Fruit fly (Drosophila melanogaster): ENCODE data around the gene Nt5a.
A peak's percentile ranks its signal among the peaks of the same experiment; 100 is the strongest.

The Nt5a gene

dm6 chr3L:1349397-1349796, 42.2 kb upstream of the Nt5a start (continued):
- TF ChIP-seq lov (optimal IDR thresholded peaks at IDR 0.05) (no peak), lov (GFP tag; IDR thresholded peaks at IDR 0.05) (no peak), CG4424 (GFP tag; optimal IDR thresholded peaks at IDR 0.05) (no peak), ems (GFP tag; optimal IDR thresholded peaks at IDR 0.05) (no peak), CG15514 (GFP tag; optimal IDR thresholded peaks at IDR 0.05) (peak; percentile 15), CG8290 (GFP tag; optimal IDR thresholded peaks at IDR 0.05) (no peak), CG8290 (tag; optimal IDR thresholded peaks at IDR 0.05) (no peak), tio (GFP tag; optimal IDR thresholded peaks at IDR 0.05) (no peak), Med (GFP tag) (peak; percentile 64), crp (GFP tag; optimal IDR thresholded peaks at IDR 0.05) (no peak), CG12659 (GFP tag; optimal IDR thresholded peaks at IDR 0.05) (no peak), exex (tag; optimal IDR thresholded peaks at IDR 0.05) (no peak), zen (tag; optimal IDR thresholded peaks at IDR 0.05) (no peak), CG7786 (GFP tag; optimal IDR thresholded peaks at IDR 0.05) (no peak), CG33213 (GFP tag; optimal IDR thresholded peaks at IDR 0.05) (no peak), Dbx (GFP tag; IDR thresholded peaks at IDR 0.05) (no peak), shn (GFP tag; optimal IDR thresholded peaks at IDR 0.05) (no peak), CG6683 (GFP tag; optimal IDR thresholded peaks at IDR 0.05) (no peak), CG1529 (GFP tag; optimal IDR thresholded peaks at IDR 0.05) (no peak), Stat92E (GFP tag; optimal IDR thresholded peaks at IDR 0.05) (peak in 1 of 3 experiments; percentile 84), CG9876 (GFP tag; optimal IDR thresholded peaks at IDR 0.05) (no peak), gfzf (GFP tag; optimal IDR thresholded peaks at IDR 0.05) (no peak), CG31441 (GFP tag; IDR thresholded peaks at IDR 0.05) (no peak), Bteb2 (GFP tag; optimal IDR thresholded peaks at IDR 0.05) (no peak), HmgZ (tag; optimal IDR thresholded peaks at IDR 0.05) (no peak), CG4360 (GFP tag; IDR thresholded peaks at IDR 0.05) (no peak), ase (GFP tag; IDR thresholded peaks at IDR 0.05) (0 out of 3 replicates have a peak, but pooled peaks have one; percentile 2), CG12219 (GFP tag; optimal IDR thresholded peaks at IDR 0.05) (no peak), CG8924 (tag; optimal IDR thresholded peaks at IDR 0.05) (no peak), klu (GFP tag; IDR thresholded peaks at IDR 0.05) (no peak), HLH4C (GFP tag; IDR thresholded peaks at IDR 0.05; ENCODE audit: partially characterized antibody) (0 out of 3 replicates have a peak, but pooled peaks have one; percentile 12), Hsf (GFP tag; optimal IDR thresholded peaks at IDR 0.05) (no peak), dati (GFP tag; IDR thresholded peaks at IDR 0.05) (no peak), CG6854 (GFP tag; optimal IDR thresholded peaks at IDR 0.05) (no peak), CG8765 (GFP tag; IDR thresholded peaks at IDR 0.05) (no peak), sc (optimal IDR thresholded peaks at IDR 0.05) (no peak), sc (GFP tag; optimal IDR thresholded peaks at IDR 0.05) (no peak), CG2116 (GFP tag; optimal IDR thresholded peaks at IDR 0.05) (no peak), sug (tag; optimal IDR thresholded peaks at IDR 0.05) (no peak), Dip3 (GFP tag; optimal IDR thresholded peaks at IDR 0.05) (no peak), tna (GFP tag; IDR thresholded peaks at IDR 0.05; ENCODE audit: partially characterized antibody) (no peak), al (GFP tag; IDR thresholded peaks at IDR 0.05) (no peak), Scr (GFP tag; IDR thresholded peaks at IDR 0.05; ENCODE audit: partially characterized antibody) (no peak), z (GFP tag; IDR thresholded peaks at IDR 0.05) (peak; percentile 88), Tbp (GFP tag; optimal IDR thresholded peaks at IDR 0.05) (no peak), CG15073 (GFP tag; optimal IDR thresholded peaks at IDR 0.05) (no peak), CG5245 (GFP tag; optimal IDR thresholded peaks at IDR 0.05) (no peak), B-H2 (GFP tag; optimal IDR thresholded peaks at IDR 0.05) (no peak), CG3847 (GFP tag; IDR thresholded peaks at IDR 0.05) (no peak), CG10209 (GFP tag; optimal IDR thresholded peaks at IDR 0.05) (no peak), CG18262 (tag; optimal IDR thresholded peaks at IDR 0.05) (no peak), chif (GFP tag; optimal IDR thresholded peaks at IDR 0.05) (no peak), nmo (GFP tag; optimal IDR thresholded peaks at IDR 0.05) (no peak)
